Fruit fly (Drosophila melanogaster) whole organism, embryonic: ENCODE measurements around the gene CG7006.
A peak's percentile ranks its signal among the peaks of the same experiment; 100 is the strongest.

Experiments
- Atf-2 ChIP-seq: fragments of 200-800 bp; sonication (Bioruptor generic); optimal IDR thresholded peaks from 2 replicates; lab custom pipeline; 2016; ENCODE audit warnings: missing biosample characterization, missing genetic modification characterization
- B-H1 ChIP-seq: fragments of 200-800 bp; sonication (Bioruptor generic); IDR thresholded peaks from 3 replicates; pipeline ENCODE4 v1.3.6; 2022; ENCODE audit warnings: missing biosample characterization, missing genetic modification characterization
- Blimp-1 ChIP-seq: fragments of 200-800 bp; sonication (Bioruptor generic); optimal IDR thresholded peaks from 3 replicates; lab custom pipeline; 2018; ENCODE audit warnings: missing biosample characterization, missing genetic modification characterization, mild to moderate bottlenecking, moderate library complexity, missing genetic modification reagents
- CG10209 ChIP-seq: fragments of 200-800 bp; sonication (Bioruptor generic); optimal IDR thresholded peaks from 3 replicates; lab custom pipeline; 2017; ENCODE audit warnings: missing biosample characterization, mild to moderate bottlenecking, missing genetic modification characterization, missing genetic modification reagents
- CG12659 ChIP-seq: fragments of 200-800 bp; sonication (Bioruptor generic); optimal IDR thresholded peaks from 3 replicates; lab custom pipeline; 2017; ENCODE audit warnings: mild to moderate bottlenecking, missing biosample characterization, missing genetic modification reagents, missing genetic modification characterization
- CG15601 ChIP-seq: fragments of 200-800 bp; sonication (Bioruptor generic); optimal IDR thresholded peaks from 3 replicates; lab custom pipeline; 2019; ENCODE audit warnings: missing biosample characterization, mild to moderate bottlenecking, missing genetic modification characterization, moderate library complexity
- CG15696 ChIP-seq: fragments of 200-800 bp; sonication (Bioruptor generic); optimal IDR thresholded peaks from 2 replicates; lab custom pipeline; 2019; ENCODE audit warnings: missing biosample characterization, mild to moderate bottlenecking, missing genetic modification characterization, moderate library complexity
- CG2712 ChIP-seq: fragments of 200-800 bp; optimal IDR thresholded peaks from 3 replicates; lab custom pipeline; 2019; ENCODE audit warnings: missing biosample characterization, mild to moderate bottlenecking, missing genetic modification characterization, moderate library complexity
- CG3163 ChIP-seq: fragments of 200-800 bp; sonication (Bioruptor generic); optimal IDR thresholded peaks from 3 replicates; lab custom pipeline; 2016; ENCODE audit warnings: missing biosample characterization, missing genetic modification characterization
- CG32532 ChIP-seq: fragments of 200-800 bp; sonication (Bioruptor generic); IDR thresholded peaks from 2 replicates; pipeline ENCODE4 v1.3.6; 2022; ENCODE audit warnings: missing biosample characterization, missing genetic modification characterization
- CG33213 ChIP-seq: fragments of 200-800 bp; sonication (Bioruptor generic); optimal IDR thresholded peaks from 3 replicates; lab custom pipeline; 2016; ENCODE audit warnings: missing biosample characterization, missing genetic modification characterization
- CG3726 ChIP-seq: fragments of 200-800 bp; sonication (Bioruptor generic); IDR thresholded peaks from 3 replicates; pipeline ENCODE4, ENCODE4 v1.3.6; 2022; ENCODE audit warnings: missing biosample characterization, missing genetic modification characterization
- CG4328 ChIP-seq: fragments of 200-800 bp; sonication (Bioruptor generic); optimal IDR thresholded peaks from 3 replicates; lab custom pipeline; 2017; ENCODE audit warnings: missing biosample characterization, missing genetic modification reagents, missing genetic modification characterization
- CG4617 ChIP-seq: fragments of 200-800 bp; sonication (Bioruptor generic); optimal IDR thresholded peaks from 3 replicates; lab custom pipeline; 2016; ENCODE audit warnings: missing biosample characterization, missing genetic modification characterization, borderline replicate concordance
- CG6654 ChIP-seq: fragments of 200-800 bp; sonication (Bioruptor generic); optimal IDR thresholded peaks from 2 replicates; lab custom pipeline; 2017; ENCODE audit warnings: missing biosample characterization, mild to moderate bottlenecking, missing genetic modification characterization
- CG7928 ChIP-seq: fragments of 200-800 bp; sonication (Bioruptor generic); optimal IDR thresholded peaks from 2 replicates; lab custom pipeline; 2017; ENCODE audit warnings: missing biosample characterization, mild to moderate bottlenecking, missing genetic modification characterization
- D19B ChIP-seq: fragments of 200-800 bp; sonication (Bioruptor generic); optimal IDR thresholded peaks from 2 replicates; lab custom pipeline; 2017; ENCODE audit warnings: missing biosample characterization, mild to moderate bottlenecking, missing genetic modification characterization
- Hmx ChIP-seq: fragments of 200-800 bp; sonication (Bioruptor generic); optimal IDR thresholded peaks from 2 replicates; lab custom pipeline; 2016; ENCODE audit warnings: missing biosample characterization, missing genetic modification characterization
- Hr51 ChIP-seq, 2 experiments: fragments of 200-800 bp; sonication (Bioruptor generic); optimal IDR thresholded peaks; 2 replicates in 1 of 2; 3 replicates in 1 of 2; lab custom pipeline; 2016 to 2018; ENCODE audit warnings: missing biosample characterization in 2 of 2, missing genetic modification characterization in 2 of 2, mild to moderate bottlenecking in 1 of 2, moderate library complexity in 1 of 2
- Mad ChIP-seq: fragments of 200-800 bp; sonication (Bioruptor generic); optimal IDR thresholded peaks from 2 replicates; lab custom pipeline; 2016; ENCODE audit warnings: missing biosample characterization, missing genetic modification characterization
- Max ChIP-seq: fragments of 200-800 bp; sonication (Bioruptor generic); optimal IDR thresholded peaks from 2 replicates; lab custom pipeline; 2016; ENCODE audit warnings: missing biosample characterization, mild to moderate bottlenecking, missing genetic modification characterization
- Med ChIP-seq: fragments of 200-800 bp; sonication (Bioruptor generic); peaks from one replicate; lab custom pipeline; 2016; ENCODE audit warnings: missing biosample characterization, missing genetic modification characterization, mild to moderate bottlenecking, inconsistent platforms, moderate library complexity
- Nf-YB ChIP-seq: fragments of 200-800 bp; sonication (Bioruptor generic); optimal IDR thresholded peaks from 3 replicates; lab custom pipeline; 2019; ENCODE audit warnings: missing biosample characterization, mild to moderate bottlenecking, missing genetic modification characterization, moderate library complexity
- PHDP ChIP-seq: fragments of 200-800 bp; sonication (Bioruptor generic); optimal IDR thresholded peaks from 3 replicates; lab custom pipeline; 2018; ENCODE audit warnings: missing biosample characterization, mild to moderate bottlenecking, missing genetic modification characterization, moderate library complexity
- Sox100B ChIP-seq: fragments of 200-800 bp; sonication (Bioruptor generic); optimal IDR thresholded peaks from 3 replicates; lab custom pipeline; 2018; ENCODE audit warnings: missing biosample characterization, mild to moderate bottlenecking, missing genetic modification characterization
- Tbp ChIP-seq: fragments of >200 bp; optimal IDR thresholded peaks from 2 replicates; lab custom pipeline; 2018; ENCODE audit warnings: missing biosample characterization, missing genetic modification characterization
- ab ChIP-seq: fragments of 200-800 bp; sonication (Bioruptor generic); optimal IDR thresholded peaks from 2 replicates; lab custom pipeline; 2016; ENCODE audit warnings: missing biosample characterization, missing genetic modification characterization
- btn ChIP-seq: fragments of 200-800 bp; sonication (Bioruptor generic); optimal IDR thresholded peaks from 2 replicates; lab custom pipeline; 2016; ENCODE audit warnings: missing biosample characterization, missing genetic modification characterization
- caup ChIP-seq: fragments of 200-800 bp; sonication (Bioruptor generic); optimal IDR thresholded peaks from 3 replicates; lab custom pipeline; 2017; ENCODE audit warnings: missing biosample characterization, mild to moderate bottlenecking, missing genetic modification characterization, moderate library complexity; ENCODE audit not compliant: severe bottlenecking
- crc ChIP-seq: fragments of 200-800 bp; sonication (Bioruptor generic); optimal IDR thresholded peaks from 2 replicates; lab custom pipeline; 2016; ENCODE audit warnings: missing biosample characterization, missing genetic modification characterization
- danr ChIP-seq: fragments of 200-800 bp; sonication (Bioruptor generic); IDR thresholded peaks from 2 replicates; pipeline ENCODE4 v1.3.6; 2022; ENCODE audit warnings: missing biosample characterization, missing genetic modification characterization
- disco-r ChIP-seq: fragments of 200-800 bp; sonication (Bioruptor generic); optimal IDR thresholded peaks from 2 replicates; lab custom pipeline; 2016; ENCODE audit warnings: missing biosample characterization, missing genetic modification characterization
- en ChIP-seq: fragments of 200-800 bp; sonication (Bioruptor generic); optimal IDR thresholded peaks from 2 replicates; lab custom pipeline; 2016; ENCODE audit warnings: missing biosample characterization, missing genetic modification characterization
- gce ChIP-seq: fragments of 200-800 bp; sonication (Bioruptor generic); IDR thresholded peaks from 3 replicates; pipeline ENCODE4 v1.3.6; 2022; ENCODE audit warnings: missing biosample characterization, missing genetic modification characterization
- hth ChIP-seq: fragments of >200 bp; optimal IDR thresholded peaks from 2 replicates; lab custom pipeline; 2017; ENCODE audit warnings: inconsistent platforms
- jigr1 ChIP-seq: fragments of 200-800 bp; sonication (Bioruptor generic); IDR thresholded peaks from 3 replicates; pipeline ENCODE4 v1.3.6; 2022; ENCODE audit warnings: missing biosample characterization, missing genetic modification characterization
- maf-S ChIP-seq: fragments of 200-800 bp; sonication (Bioruptor generic); optimal IDR thresholded peaks from 2 replicates; lab custom pipeline; 2016; ENCODE audit warnings: missing biosample characterization, missing genetic modification characterization
- pan ChIP-seq, 4 experiments: fragments of >200 bp in 3 of 4; fragments of 200-800 bp in 1 of 4; sonication (Bioruptor generic) in 1 of 4; optimal IDR thresholded peaks in 3 of 4; IDR thresholded peaks in 1 of 4; 2 replicates each; pipeline versions ENCODE4 v1.3.6 to Lab custom; 2017 to 2022; ENCODE audit warnings: missing biosample characterization in 2 of 4, missing genetic modification characterization in 2 of 4, mixed read lengths in 1 of 4
- pho ChIP-seq: fragments of 200-800 bp; sonication (Bioruptor generic); optimal IDR thresholded peaks from 2 replicates; lab custom pipeline; 2016; ENCODE audit warnings: missing biosample characterization, missing genetic modification characterization
- psq ChIP-seq: fragments of 200-800 bp; sonication (Bioruptor generic); optimal IDR thresholded peaks from 2 replicates; lab custom pipeline; 2017; ENCODE audit warnings: missing biosample characterization, missing genetic modification characterization
- slp2 ChIP-seq: fragments of 200-800 bp; sonication (Bioruptor generic); optimal IDR thresholded peaks from 2 replicates; lab custom pipeline; 2016; ENCODE audit warnings: missing biosample characterization, missing genetic modification characterization
- ssp ChIP-seq: fragments of 200-800 bp; sonication (Bioruptor generic); IDR thresholded peaks from 2 replicates; pipeline ENCODE4 v1.3.6; 2022; ENCODE audit warnings: missing biosample characterization, missing genetic modification characterization
- tap ChIP-seq: fragments of 200-800 bp; optimal IDR thresholded peaks from 3 replicates; lab custom pipeline; 2019; ENCODE audit warnings: missing biosample characterization, mild to moderate bottlenecking, missing genetic modification characterization, moderate library complexity
- tgo ChIP-seq: fragments of 200-800 bp; sonication (Bioruptor generic); IDR thresholded peaks from 3 replicates; pipeline ENCODE4 v1.3.6; 2022; ENCODE audit warnings: missing biosample characterization, missing genetic modification characterization
- trh ChIP-seq: fragments of 200-800 bp; sonication (Bioruptor generic); optimal IDR thresholded peaks from 2 replicates; lab custom pipeline; 2016; ENCODE audit warnings: missing biosample characterization, missing genetic modification characterization
- ttk ChIP-seq: fragments of 200-800 bp; sonication (Bioruptor generic); IDR thresholded peaks from 2 replicates; pipeline ENCODE4 v2.1.2; 2022; ENCODE audit warnings: missing biosample characterization, missing genetic modification characterization
- tx ChIP-seq: fragments of 200-800 bp; sonication (Bioruptor generic); optimal IDR thresholded peaks from 2 replicates; lab custom pipeline; 2016; ENCODE audit warnings: missing biosample characterization, missing genetic modification characterization
- wor ChIP-seq: fragments of 200-800 bp; sonication (Bioruptor generic); IDR thresholded peaks from 2 replicates; pipeline ENCODE4 v1.3.6; 2022; ENCODE audit warnings: missing biosample characterization, missing genetic modification characterization
- zfh1 ChIP-seq: fragments of 200-800 bp; sonication (Bioruptor generic); IDR thresholded peaks from 3 replicates; pipeline ENCODE4 v1.3.6; 2022; ENCODE audit warnings: missing biosample characterization, missing genetic modification characterization

Gene CG7006

dm6 chr3R:24813637-24814301 is 36.7 kb upstream of the CG7006 start, which contains the start of the genes lili and CG34150 (continued):
- no peak for TF ChIP-seq ab (GFP tag; lab: Kevin White, UChicago)
- peak; percentile 80 for TF ChIP-seq CG12659 (GFP tag; lab: Kevin White, UChicago)
- no peak for TF ChIP-seq CG6654 (GFP tag; lab: Kevin White, UChicago)
- TF ChIP-seq Atf-2 (GFP tag; lab: Kevin White, UChicago) = peak; percentile 62
- 0 out of 2 replicates have a peak, but pooled peaks have one; percentile 26 for TF ChIP-seq wor (GFP tag; lab: Robert Waterston, UW)
- TF ChIP-seq Mad (GFP tag; lab: Kevin White, UChicago) = peak; percentile 87
- TF ChIP-seq PHDP (tag; lab: Kevin White, UChicago) = peak; percentile 77
- peak; percentile 46 for TF ChIP-seq CG4617 (GFP tag; lab: Kevin White, UChicago)
- TF ChIP-seq tx = peak; percentile 61
- TF ChIP-seq hth (lab: Kevin White, UChicago) = no peak
- TF ChIP-seq CG7928 (GFP tag; lab: Kevin White, UChicago) = peak; percentile 54
- TF ChIP-seq ttk = 0 out of 2 replicates have a peak, but pooled peaks have one; percentile 47
- TF ChIP-seq maf-S (GFP tag; lab: Kevin White, UChicago) = peak; percentile 62
- TF ChIP-seq tgo (GFP tag; lab: Robert Waterston, UW) = peak; percentile 72
- TF ChIP-seq CG3163 (GFP tag; lab: Kevin White, UChicago) = peak; percentile 34
- TF ChIP-seq ssp (GFP tag; lab: Robert Waterston, UW) = peak; percentile 71
- peak; percentile 79 for TF ChIP-seq pho (GFP tag; lab: Kevin White, UChicago)
- peak; percentile 96 for TF ChIP-seq Med (GFP tag; lab: Kevin White, UChicago)
- peak; percentile 86 for TF ChIP-seq CG2712 (tag; lab: Kevin White, UChicago)
- TF ChIP-seq gce = no peak
- peak; percentile 26 for TF ChIP-seq trh (GFP tag; lab: Kevin White, UChicago)
- TF ChIP-seq Nf-YB (GFP tag; lab: Kevin White, UChicago) = peak; percentile 60
- TF ChIP-seq jigr1 (GFP tag; lab: Robert Waterston, UW) = peak; percentile 36; the same call in 1 of the 3 replicates
- TF ChIP-seq CG10209 (GFP tag; lab: Kevin White, UChicago) = peak; percentile 56
- TF ChIP-seq Blimp-1 (GFP tag; lab: Kevin White, UChicago) = peak; percentile 76
- 0 out of 3 replicates have a peak, but pooled peaks have one; percentile 31 for TF ChIP-seq CG3726 (GFP tag; lab: Robert Waterston, UW)
- TF ChIP-seq CG33213 (GFP tag; lab: Kevin White, UChicago) = peak; percentile 54
- TF ChIP-seq pan (optimal IDR thresholded peaks at IDR 0.05; lab: Kevin White, UChicago) = no peak
- TF ChIP-seq pan (GFP tag; optimal IDR thresholded peaks at IDR 0.05 in 1 of 2, IDR thresholded peaks at IDR 0.05 in 1 of 2) = peak in 1 of 2 experiments; percentile 67
- TF ChIP-seq danr (GFP tag; lab: Robert Waterston, UW) = no peak
- peak; percentile 64 to 75 for TF ChIP-seq Hr51 (GFP tag; optimal IDR thresholded peaks at IDR 0.05; lab: Kevin White, UChicago)
- TF ChIP-seq CG15601 (tag; lab: Kevin White, UChicago) = peak; percentile 84
- TF ChIP-seq crc (GFP tag; lab: Kevin White, UChicago) = peak; percentile 32
- peak; percentile 29 for TF ChIP-seq slp2 (GFP tag; lab: Kevin White, UChicago)
- peak; percentile 65 for TF ChIP-seq CG4328 (GFP tag; lab: Kevin White, UChicago)
- TF ChIP-seq psq (GFP tag; lab: Kevin White, UChicago) = peak; percentile 57
- peak; percentile 79 for TF ChIP-seq Max (GFP tag; lab: Kevin White, UChicago)
- TF ChIP-seq CG32532 (GFP tag; lab: Robert Waterston, UW) = peak; percentile 81
- TF ChIP-seq disco-r (GFP tag; lab: Kevin White, UChicago) = no peak
- peak; percentile 53 for TF ChIP-seq caup
- TF ChIP-seq tap (tag; lab: Kevin White, UChicago) = no peak
- peak; percentile 82 for TF ChIP-seq CG15696
- no peak for TF ChIP-seq Sox100B (GFP tag; lab: Kevin White, UChicago)
- peak; percentile 25 for TF ChIP-seq en (GFP tag; lab: Kevin White, UChicago)
- TF ChIP-seq zfh1 (GFP tag; lab: Robert Waterston, UW) = peak; percentile 74; the same call in 2 of the 3 replicates
- TF ChIP-seq Tbp = no peak
- TF ChIP-seq D19B (GFP tag; lab: Kevin White, UChicago) = peak; percentile 19
- no peak for TF ChIP-seq btn (GFP tag; lab: Kevin White, UChicago)
- no peak; the same call in 2 of the 3 replicates for TF ChIP-seq B-H1 (GFP tag; lab: Robert Waterston, UW)
- TF ChIP-seq Hmx = peak; percentile 30
